Worm (Caenorhabditis elegans) whole organism, young adult: Measurements from ENCODE around the gene Y69A2AR.24.

Experiments
- attf-5 ChIP-seq: fragments of 200-800 bp; sonication (Bioruptor generic); optimal IDR thresholded peaks from 2 replicates; lab custom pipeline; 2018; ENCODE audit warnings: mild to moderate bottlenecking, missing genetic modification characterization, missing compliant biosample characterization
- ccch-3 ChIP-seq: fragments of 200-800 bp; sonication (Bioruptor generic); optimal IDR thresholded peaks from 2 replicates; lab custom pipeline; 2018; ENCODE audit warnings: mild to moderate bottlenecking, missing genetic modification characterization, missing compliant biosample characterization
- tbx-9 ChIP-seq: sonication (generic microtip); optimal IDR thresholded peaks from 2 replicates; lab custom pipeline; 2016; ENCODE audit warnings: borderline replicate concordance, missing genetic modification characterization, inconsistent platforms, missing compliant biosample characterization

DNA sequence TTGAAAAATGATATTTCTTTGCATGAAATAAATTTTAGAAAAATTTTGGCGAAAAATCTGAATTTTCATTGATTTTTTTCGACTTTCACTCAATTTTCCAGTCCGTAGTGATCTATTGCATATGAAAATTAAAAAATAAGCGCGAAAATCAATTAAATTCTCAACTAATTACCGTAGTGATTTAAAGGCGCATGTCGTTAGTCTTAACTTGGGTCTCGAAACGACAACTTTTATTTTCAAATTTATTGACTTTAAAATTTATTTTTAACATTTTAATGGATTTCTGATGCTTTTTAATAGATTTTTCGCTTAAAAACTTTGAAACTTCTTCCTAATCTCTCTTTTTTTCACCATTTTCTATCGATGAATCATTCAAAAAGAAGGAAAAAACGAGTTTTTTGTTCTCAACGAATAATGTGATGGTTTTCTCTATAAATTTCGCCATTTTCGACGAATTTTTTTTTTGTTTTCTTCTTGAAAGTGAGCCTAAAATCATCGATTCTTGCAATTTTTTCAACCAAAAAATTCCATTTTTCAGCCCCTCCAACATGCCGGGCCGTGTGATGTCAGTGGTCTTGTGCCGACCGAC is 43.7 kb upstream of the Y69A2AR.24 start, which contains the start of gene vamp-7:
- TF ChIP-seq tbx-9 (tag; lab: Kevin White, UChicago) (no peak), attf-5 (GFP tag; lab: Kevin White, UChicago) (no peak), ccch-3 (GFP tag; lab: Kevin White, UChicago) (no peak)
